Fruit fly (Drosophila melanogaster) whole organism, pupa: ENCODE data around the gene CG31729.

Experiments used
- CG13204 ChIP-seq: fragments of 200-800 bp; sonication (Bioruptor generic); optimal IDR thresholded peaks from 2 replicates; lab custom pipeline; 2018; ENCODE audit warnings: missing biosample characterization, mild to moderate bottlenecking, missing genetic modification characterization, moderate library complexity
- rn ChIP-seq: fragments of 200-800 bp; sonication (Bioruptor generic); IDR thresholded peaks from 2 replicates; pipeline ENCODE4 v1.3.6; 2022; ENCODE audit warnings: missing biosample characterization, missing genetic modification characterization

DNA sequence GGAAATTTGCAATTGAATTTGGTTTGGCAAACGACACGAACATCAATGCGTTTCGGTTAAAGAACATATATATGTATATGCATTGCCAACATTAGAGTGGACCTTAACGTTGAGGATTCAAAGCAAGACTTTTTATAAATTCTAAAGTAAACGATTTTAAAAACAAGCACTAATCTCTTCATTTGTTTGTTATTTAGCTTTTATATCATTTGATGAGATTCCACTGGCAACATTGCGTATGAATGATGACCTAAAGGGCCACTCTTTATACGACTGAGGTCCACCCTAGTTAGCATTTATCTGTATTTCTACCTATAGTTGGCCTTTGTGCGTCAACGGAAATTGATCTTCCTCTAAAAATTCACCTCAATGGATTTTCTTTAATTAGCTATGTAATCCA is 31.1 kb upstream of the CG31729 start:
- no peak for TF ChIP-seq CG13204
- TF ChIP-seq rn (GFP tag; lab: Robert Waterston, UW): no peak
